Fruit fly (Drosophila melanogaster) whole organism, embryonic: Measurements from ENCODE around the gene CG6055.

Experiments used
- CG10209 ChIP-seq: fragments of 200-800 bp; sonication (Bioruptor generic); optimal IDR thresholded peaks from 3 replicates; lab custom pipeline; 2017; ENCODE audit warnings: missing biosample characterization, mild to moderate bottlenecking, missing genetic modification characterization, missing genetic modification reagents
- CG10366 ChIP-seq: fragments of 200-800 bp; sonication (Bioruptor generic); IDR thresholded peaks from 2 replicates; pipeline ENCODE4 v1.3.6; 2022; ENCODE audit warnings: missing biosample characterization, missing genetic modification characterization
- CG11247 ChIP-seq: fragments of 200-800 bp; sonication (Bioruptor generic); IDR thresholded peaks from 2 replicates; pipeline ENCODE4 v1.3.6; 2022; ENCODE audit warnings: missing biosample characterization, missing genetic modification characterization
- CG11560 ChIP-seq: fragments of 200-800 bp; sonication (Bioruptor generic); IDR thresholded peaks from 3 replicates; pipeline ENCODE4 v1.3.6; 2022; ENCODE audit warnings: missing biosample characterization, missing genetic modification characterization
- CG12659 ChIP-seq: fragments of 200-800 bp; sonication (Bioruptor generic); optimal IDR thresholded peaks from 3 replicates; lab custom pipeline; 2017; ENCODE audit warnings: mild to moderate bottlenecking, missing biosample characterization, missing genetic modification reagents, missing genetic modification characterization
- CG14710 ChIP-seq: fragments of 200-800 bp; sonication (Bioruptor generic); optimal IDR thresholded peaks from 3 replicates; lab custom pipeline; 2019; ENCODE audit warnings: missing biosample characterization, mild to moderate bottlenecking, missing genetic modification characterization, moderate library complexity
- CG15269 ChIP-seq: fragments of 200-800 bp; sonication (Bioruptor generic); optimal IDR thresholded peaks from 2 replicates; lab custom pipeline; 2018; ENCODE audit warnings: missing biosample characterization, mild to moderate bottlenecking, missing genetic modification characterization, moderate library complexity
- CG17385 ChIP-seq: fragments of 200-800 bp; sonication (Bioruptor generic); optimal IDR thresholded peaks from 3 replicates; lab custom pipeline; 2018; ENCODE audit warnings: missing biosample characterization, mild to moderate bottlenecking, missing genetic modification characterization
- CG17568 ChIP-seq: fragments of 200-800 bp; sonication (Bioruptor generic); optimal IDR thresholded peaks from 2 replicates; lab custom pipeline; 2018; ENCODE audit warnings: missing biosample characterization, mild to moderate bottlenecking, missing genetic modification characterization, moderate library complexity
- CG30431 ChIP-seq: fragments of 200-800 bp; sonication (Bioruptor generic); optimal IDR thresholded peaks from 2 replicates; lab custom pipeline; 2017; ENCODE audit warnings: missing biosample characterization, missing genetic modification characterization
- CG31224 ChIP-seq: fragments of 200-800 bp; sonication (Bioruptor generic); IDR thresholded peaks from 2 replicates; pipeline ENCODE4 v1.3.6; 2022; ENCODE audit warnings: missing biosample characterization, missing genetic modification characterization
- CG31365 ChIP-seq: fragments of 200-800 bp; sonication (Bioruptor generic); optimal IDR thresholded peaks from 2 replicates; lab custom pipeline; 2018; ENCODE audit warnings: missing biosample characterization, mild to moderate bottlenecking, missing genetic modification characterization
- CG31441 ChIP-seq: fragments of 200-800 bp; sonication (Bioruptor generic); IDR thresholded peaks from 2 replicates; pipeline ENCODE4 v1.3.6; 2022; ENCODE audit warnings: missing biosample characterization, missing genetic modification characterization
- CG3281 ChIP-seq: fragments of 200-800 bp; sonication (Bioruptor generic); optimal IDR thresholded peaks from 3 replicates; lab custom pipeline; 2017; ENCODE audit warnings: missing biosample characterization, mild to moderate bottlenecking, missing genetic modification characterization
- CG4730 ChIP-seq: fragments of 200-800 bp; sonication (Bioruptor generic); IDR thresholded peaks from 2 replicates; pipeline ENCODE4 v1.3.6; 2022; ENCODE audit warnings: missing biosample characterization, missing genetic modification characterization
- CG7357 ChIP-seq: fragments of 200-800 bp; sonication (Bioruptor generic); IDR thresholded peaks from 3 replicates; pipeline ENCODE4 v1.3.6; 2022; ENCODE audit warnings: missing biosample characterization, missing genetic modification characterization
- CG8281 ChIP-seq: fragments of 200-800 bp; sonication (Bioruptor generic); optimal IDR thresholded peaks from 2 replicates; lab custom pipeline; 2018; ENCODE audit warnings: missing biosample characterization, mild to moderate bottlenecking, missing genetic modification characterization, moderate library complexity
- CG9437 ChIP-seq: fragments of 200-800 bp; sonication (Bioruptor generic); optimal IDR thresholded peaks from 2 replicates; lab custom pipeline; 2018; ENCODE audit warnings: missing biosample characterization, mild to moderate bottlenecking, missing genetic modification characterization
- CG9932 ChIP-seq: fragments of 200-800 bp; sonication (Bioruptor generic); IDR thresholded peaks from 2 replicates; pipeline ENCODE4 v1.3.6; 2022; ENCODE audit warnings: missing biosample characterization, missing genetic modification characterization
- D19A ChIP-seq: fragments of 200-800 bp; optimal IDR thresholded peaks from 3 replicates; lab custom pipeline; 2019; ENCODE audit warnings: missing biosample characterization, mild to moderate bottlenecking, missing genetic modification characterization, moderate library complexity
- Deaf1 ChIP-seq: fragments of 200-800 bp; optimal IDR thresholded peaks from 3 replicates; lab custom pipeline; 2019; ENCODE audit warnings: missing biosample characterization, mild to moderate bottlenecking, missing genetic modification characterization, moderate library complexity
- Dek ChIP-seq: fragments of 200-800 bp; sonication (Bioruptor generic); optimal IDR thresholded peaks from 3 replicates; lab custom pipeline; 2019; ENCODE audit warnings: missing biosample characterization, mild to moderate bottlenecking, missing genetic modification characterization, moderate library complexity
- Dip2 ChIP-seq: fragments of 200-800 bp; sonication (Bioruptor generic); IDR thresholded peaks from 2 replicates; pipeline ENCODE4 v1.3.6; 2022; ENCODE audit warnings: missing biosample characterization, missing genetic modification characterization
- HLH3B ChIP-seq: fragments of 200-800 bp; sonication (Bioruptor generic); IDR thresholded peaks from 2 replicates; pipeline ENCODE4 v1.3.6; 2022; ENCODE audit warnings: missing biosample characterization, missing genetic modification characterization
- HLH54F ChIP-seq: fragments of 200-800 bp; sonication (Bioruptor generic); optimal IDR thresholded peaks from 3 replicates; lab custom pipeline; 2016; ENCODE audit warnings: missing biosample characterization, missing genetic modification characterization
- HLHmδ ChIP-seq: fragments of 200-800 bp; sonication (Bioruptor generic); optimal IDR thresholded peaks from 2 replicates; lab custom pipeline; 2018; ENCODE audit warnings: missing biosample characterization, mild to moderate bottlenecking, missing genetic modification characterization, moderate library complexity
- Hmr ChIP-seq: fragments of 200-800 bp; sonication (Bioruptor generic); optimal IDR thresholded peaks from 3 replicates; lab custom pipeline; 2017; ENCODE audit warnings: mild to moderate bottlenecking, missing biosample characterization, missing genetic modification reagents, missing genetic modification characterization
- Hr78 ChIP-seq, 2 experiments: fragments of 200-800 bp in 1 of 2; fragments of >200 bp in 1 of 2; sonication (Bioruptor generic) in 1 of 2; optimal IDR thresholded peaks; 2 replicates each; lab custom pipeline; 2017 to 2019; ENCODE audit warnings: missing biosample characterization in 2 of 2, missing genetic modification characterization in 2 of 2, mild to moderate bottlenecking in 1 of 2, moderate library complexity in 1 of 2
- Ptx1 ChIP-seq: fragments of 200-800 bp; sonication (Bioruptor generic); IDR thresholded peaks from 2 replicates; pipeline ENCODE4 v1.3.6; 2022; ENCODE audit warnings: missing biosample characterization, missing genetic modification characterization
- Ravus ChIP-seq: fragments of 200-800 bp; sonication (Bioruptor generic); IDR thresholded peaks from 2 replicates; pipeline ENCODE4 v1.3.6; 2022; ENCODE audit warnings: missing biosample characterization, missing genetic modification characterization
- Rx ChIP-seq: fragments of 200-800 bp; sonication (Bioruptor generic); IDR thresholded peaks from 2 replicates; pipeline ENCODE4 v1.3.6; 2022; ENCODE audit warnings: missing biosample characterization, missing genetic modification characterization
- Six4 ChIP-seq: fragments of 200-800 bp; sonication (Bioruptor generic); optimal IDR thresholded peaks from 2 replicates; lab custom pipeline; 2016; ENCODE audit warnings: missing biosample characterization, missing genetic modification characterization
- Tbp ChIP-seq: fragments of >200 bp; optimal IDR thresholded peaks from 2 replicates; lab custom pipeline; 2018; ENCODE audit warnings: missing biosample characterization, missing genetic modification characterization
- aop ChIP-seq: fragments of 200-800 bp; sonication (Bioruptor generic); IDR thresholded peaks from 2 replicates; pipeline ENCODE4 v1.3.6; 2022; ENCODE audit warnings: missing biosample characterization, missing genetic modification characterization
- bsh ChIP-seq, 2 experiments: fragments of 200-800 bp; sonication (Bioruptor generic); optimal IDR thresholded peaks; 2 replicates each; lab custom pipeline; 2017 to 2018; ENCODE audit warnings: mild to moderate bottlenecking in 2 of 2, missing biosample characterization in 2 of 2, missing genetic modification characterization in 2 of 2, moderate library complexity in 1 of 2
- crc ChIP-seq: fragments of 200-800 bp; sonication (Bioruptor generic); optimal IDR thresholded peaks from 2 replicates; lab custom pipeline; 2016; ENCODE audit warnings: missing biosample characterization, missing genetic modification characterization
- dmrt11E ChIP-seq: fragments of 200-800 bp; sonication (Bioruptor generic); optimal IDR thresholded peaks from 3 replicates; lab custom pipeline; 2018; ENCODE audit warnings: missing biosample characterization, mild to moderate bottlenecking, missing genetic modification characterization, moderate library complexity
- pan ChIP-seq, 4 experiments: fragments of >200 bp in 3 of 4; fragments of 200-800 bp in 1 of 4; sonication (Bioruptor generic) in 1 of 4; optimal IDR thresholded peaks in 3 of 4; IDR thresholded peaks in 1 of 4; 2 replicates each; pipeline versions ENCODE4 v1.3.6 to Lab custom; 2017 to 2022; ENCODE audit warnings: missing biosample characterization in 2 of 4, missing genetic modification characterization in 2 of 4, mixed read lengths in 1 of 4
- psq ChIP-seq: fragments of 200-800 bp; sonication (Bioruptor generic); optimal IDR thresholded peaks from 2 replicates; lab custom pipeline; 2017; ENCODE audit warnings: missing biosample characterization, missing genetic modification characterization
- ranshi ChIP-seq: fragments of 200-800 bp; sonication (Bioruptor generic); IDR thresholded peaks from 2 replicates; pipeline ENCODE4 v1.3.6; 2022; ENCODE audit warnings: missing biosample characterization, missing genetic modification characterization
- shn ChIP-seq: fragments of 200-800 bp; sonication (Bioruptor generic); optimal IDR thresholded peaks from 3 replicates; lab custom pipeline; 2016; ENCODE audit warnings: missing biosample characterization, missing genetic modification characterization
- sima ChIP-seq: fragments of 200-800 bp; sonication (Bioruptor generic); optimal IDR thresholded peaks from 2 replicates; lab custom pipeline; 2016; ENCODE audit warnings: missing biosample characterization, missing genetic modification characterization
- sob ChIP-seq: fragments of 200-800 bp; sonication (Bioruptor generic); IDR thresholded peaks from 2 replicates; pipeline ENCODE4 v1.3.6; 2022; ENCODE audit warnings: missing biosample characterization, missing genetic modification characterization
- ssp ChIP-seq: fragments of 200-800 bp; sonication (Bioruptor generic); IDR thresholded peaks from 2 replicates; pipeline ENCODE4 v1.3.6; 2022; ENCODE audit warnings: missing biosample characterization, missing genetic modification characterization
- tap ChIP-seq: fragments of 200-800 bp; optimal IDR thresholded peaks from 3 replicates; lab custom pipeline; 2019; ENCODE audit warnings: missing biosample characterization, mild to moderate bottlenecking, missing genetic modification characterization, moderate library complexity
- tio ChIP-seq: fragments of 200-800 bp; sonication (Bioruptor generic); optimal IDR thresholded peaks from 2 replicates; lab custom pipeline; 2017; ENCODE audit warnings: missing biosample characterization, missing genetic modification characterization, inconsistent platforms
- unc-4 ChIP-seq: fragments of 200-800 bp; sonication (Bioruptor generic); IDR thresholded peaks from 2 replicates; pipeline ENCODE4 v1.3.6; 2022; ENCODE audit warnings: missing biosample characterization, missing genetic modification characterization; ENCODE audit not compliant: partially characterized antibody
- vvl ChIP-seq: fragments of 200-800 bp; sonication (Bioruptor generic); IDR thresholded peaks from 2 replicates; pipeline ENCODE4 v1.3.6; 2022; ENCODE audit warnings: missing biosample characterization, missing genetic modification characterization
- wor ChIP-seq: fragments of 200-800 bp; sonication (Bioruptor generic); IDR thresholded peaks from 2 replicates; pipeline ENCODE4 v1.3.6; 2022; ENCODE audit warnings: missing biosample characterization, missing genetic modification characterization
- zfh1 ChIP-seq: fragments of 200-800 bp; sonication (Bioruptor generic); IDR thresholded peaks from 3 replicates; pipeline ENCODE4 v1.3.6; 2022; ENCODE audit warnings: missing biosample characterization, missing genetic modification characterization

CG6055 gene

DNA sequence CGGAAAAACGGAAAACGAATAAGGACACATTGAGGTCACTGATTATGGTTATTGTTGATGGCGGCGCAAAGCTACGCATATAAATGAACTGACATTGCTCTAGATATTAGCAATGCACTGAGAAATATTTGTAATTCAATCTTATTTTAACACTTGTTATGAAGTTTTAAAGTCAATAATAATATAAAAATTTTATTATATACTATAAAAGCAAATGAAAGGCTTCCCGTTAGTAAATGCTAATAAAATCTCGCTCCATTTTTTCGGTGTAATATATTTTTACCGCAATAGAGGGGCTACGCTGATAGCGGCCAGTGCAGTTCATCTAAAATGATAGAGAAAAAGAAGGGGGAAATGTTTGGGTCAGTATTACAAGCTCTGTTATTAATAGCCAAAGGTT, 25.6 kb downstream of the CG6055 start (continued):
- TF ChIP-seq tap (tag; lab: Kevin White, UChicago) (peak; percentile 67), CG14710 (tag; lab: Kevin White, UChicago) (peak; percentile 24), zfh1 (GFP tag; lab: Robert Waterston, UW) (peak; percentile 36; the same call in 1 of the 3 replicates), CG17568 (peak; percentile 34), CG9437 (peak; percentile 3), tio (GFP tag; lab: Kevin White, UChicago) (peak; percentile 40), CG11560 (tag; lab: Robert Waterston, UW) (0 out of 3 replicates have a peak, but pooled peaks have one; percentile 27), CG31365 (tag; lab: Kevin White, UChicago) (no peak), Tbp (no peak), CG3281 (peak; percentile 43), CG15269 (tag; lab: Kevin White, UChicago) (peak; percentile 72), HLHmδ (GFP tag; lab: Kevin White, UChicago) (no peak), wor (GFP tag; lab: Robert Waterston, UW) (peak; percentile 45; the same call in 1 of the 2 replicates), CG31224 (GFP tag; lab: Robert Waterston, UW) (peak; percentile 43; the same call in 1 of the 2 replicates), CG30431 (GFP tag; lab: Kevin White, UChicago) (no peak), CG10209 (GFP tag; lab: Kevin White, UChicago) (peak; percentile 34), psq (no peak), ssp (GFP tag; lab: Robert Waterston, UW) (peak; percentile 36; the same call in 1 of the 2 replicates), Dek (peak; percentile 56), CG7357 (GFP tag; lab: Robert Waterston, UW) (0 out of 3 replicates have a peak, but pooled peaks have one; percentile 19), Deaf1 (no peak), dmrt11E (tag; lab: Kevin White, UChicago) (peak; percentile 30), pan (optimal IDR thresholded peaks at IDR 0.05; lab: Kevin White, UChicago) (no peak), pan (GFP tag; optimal IDR thresholded peaks at IDR 0.05 in 1 of 2, IDR thresholded peaks at IDR 0.05 in 1 of 2) (peak in 1 of 2 experiments; percentile 66), crc (GFP tag; lab: Kevin White, UChicago) (no peak), Ptx1 (GFP tag; lab: Robert Waterston, UW) (peak; percentile 69), Hr78 (GFP tag; optimal IDR thresholded peaks at IDR 0.05; lab: Kevin White, UChicago) (peak in 1 of 2 experiments; percentile 36), CG17385 (peak; percentile 58), Ravus (GFP tag; lab: Robert Waterston, UW) (peak; percentile 6), CG8281 (tag; lab: Kevin White, UChicago) (peak; percentile 12), Rx (GFP tag; lab: Robert Waterston, UW) (peak; percentile 40; the same call in 1 of the 2 replicates), vvl (GFP tag; lab: Robert Waterston, UW) (peak; percentile 69), unc-4 (GFP tag; lab: Robert Waterston, UW) (no peak), Six4 (GFP tag; lab: Kevin White, UChicago) (peak; percentile 42), CG31441 (peak; percentile 58), HLH54F (no peak), sima (GFP tag; lab: Kevin White, UChicago) (no peak), CG11247 (peak; percentile 37; the same call in 1 of the 2 replicates), bsh (GFP tag; optimal IDR thresholded peaks at IDR 0.05; lab: Kevin White, UChicago) (peak in 1 of 2 experiments; percentile 65), shn (GFP tag; lab: Kevin White, UChicago) (no peak), CG9932 (no peak), sob (0 out of 2 replicates have a peak, but pooled peaks have one; percentile 54), Dip2 (GFP tag; lab: Robert Waterston, UW) (no peak), D19A (peak; percentile 50), HLH3B (GFP tag; lab: Robert Waterston, UW) (peak; percentile 54; the same call in 1 of the 2 replicates), CG12659 (peak; percentile 30), aop (GFP tag; lab: Robert Waterston, UW) (no peak), Hmr (GFP tag; lab: Kevin White, UChicago) (peak; percentile 16), CG4730 (no peak), CG10366 (GFP tag; lab: Robert Waterston, UW) (peak; percentile 61), ranshi (GFP tag; lab: Robert Waterston, UW) (peak; percentile 49; the same call in 1 of the 2 replicates)
